Fruit fly (Drosophila melanogaster): ENCODE measurements around the gene repo.
A peak's percentile ranks its signal among the peaks of the same experiment; 100 is the strongest.

Gene repo

dm6 chr3R:18198518-18199118 is 37.4 kb upstream of the repo start (continued):
- no peak for TF ChIP-seq CG11696 (GFP tag; IDR thresholded peaks at IDR 0.05)
- TF ChIP-seq nau (GFP tag; optimal IDR thresholded peaks at IDR 0.05) = peak; percentile 72
- TF ChIP-seq bcd (GFP tag; optimal IDR thresholded peaks at IDR 0.05) = no peak
- no peak for TF ChIP-seq CG2129 (GFP tag; IDR thresholded peaks at IDR 0.05; ENCODE audit: partially characterized antibody)
- TF ChIP-seq NFAT (GFP tag; IDR thresholded peaks at IDR 0.05) = no peak
- peak; percentile 41 for TF ChIP-seq gem (tag; optimal IDR thresholded peaks at IDR 0.05)
- peak; percentile 98 for TF ChIP-seq yki (optimal IDR thresholded peaks at IDR 0.05)
- no peak for TF ChIP-seq ind (GFP tag; optimal IDR thresholded peaks at IDR 0.05)
- TF ChIP-seq CG32772 (GFP tag; IDR thresholded peaks at IDR 0.05) = no peak
- peak; percentile 57 for TF ChIP-seq CG4707 (GFP tag; optimal IDR thresholded peaks at IDR 0.05)
- peak; percentile 47 for TF ChIP-seq zen (tag; optimal IDR thresholded peaks at IDR 0.05)
- no peak for TF ChIP-seq CG17186 (GFP tag; optimal IDR thresholded peaks at IDR 0.05)
- no peak for TF ChIP-seq CG3065 (GFP tag; optimal IDR thresholded peaks at IDR 0.05)
- no peak for TF ChIP-seq CG9609 (GFP tag; optimal IDR thresholded peaks at IDR 0.05)
- TF ChIP-seq zfh2 (GFP tag; optimal IDR thresholded peaks at IDR 0.05) = no peak
- peak; percentile 52 for TF ChIP-seq CG31365 (tag; optimal IDR thresholded peaks at IDR 0.05)
- peak; percentile 9 for TF ChIP-seq CG10654 (GFP tag; optimal IDR thresholded peaks at IDR 0.05)
- no peak for TF ChIP-seq CG6272 (GFP tag; IDR thresholded peaks at IDR 0.05)
- no peak for TF ChIP-seq gsb-n (tag; optimal IDR thresholded peaks at IDR 0.05)
- TF ChIP-seq TFAM (GFP tag; optimal IDR thresholded peaks at IDR 0.05) = no peak
- TF ChIP-seq Nf-YC (tag; optimal IDR thresholded peaks at IDR 0.05) = no peak
- peak; percentile 36 for TF ChIP-seq Elba2 (GFP tag; optimal IDR thresholded peaks at IDR 0.05)
- no peak for TF ChIP-seq CG11093 (GFP tag; IDR thresholded peaks at IDR 0.05)
- no peak for TF ChIP-seq CG9932 (GFP tag; IDR thresholded peaks at IDR 0.05)
- TF ChIP-seq B-H2 (GFP tag; optimal IDR thresholded peaks at IDR 0.05) = peak; percentile 23
- TF ChIP-seq CG9876 (GFP tag; optimal IDR thresholded peaks at IDR 0.05) = no peak
- TF ChIP-seq otp (GFP tag; IDR thresholded peaks at IDR 0.05) = no peak
- no peak for TF ChIP-seq CG17802 (tag; optimal IDR thresholded peaks at IDR 0.05)
- no peak for TF ChIP-seq Hr78 (GFP tag; optimal IDR thresholded peaks at IDR 0.05)
- TF ChIP-seq CG10431 (GFP tag; optimal IDR thresholded peaks at IDR 0.05) = no peak
- TF ChIP-seq MTF-1 (GFP tag; optimal IDR thresholded peaks at IDR 0.05; ENCODE audit: borderline replicate concordance) = peak; percentile 48
- TF ChIP-seq rib (GFP tag; IDR thresholded peaks at IDR 0.05) = no peak
- TF ChIP-seq CG6689 (GFP tag; IDR thresholded peaks at IDR 0.05) = no peak
- no peak for TF ChIP-seq ab (GFP tag; optimal IDR thresholded peaks at IDR 0.05)
- TF ChIP-seq slou (GFP tag; optimal IDR thresholded peaks at IDR 0.05) = no peak
- TF ChIP-seq CG4617 (GFP tag; optimal IDR thresholded peaks at IDR 0.05; ENCODE audit: borderline replicate concordance) = no peak
- TF ChIP-seq fd64A (GFP tag; optimal IDR thresholded peaks at IDR 0.05) = peak; percentile 58
- no peak for TF ChIP-seq CG11560 (tag; IDR thresholded peaks at IDR 0.05)
- peak; percentile 9 for TF ChIP-seq Hsf (GFP tag; optimal IDR thresholded peaks at IDR 0.05)
- TF ChIP-seq lab (GFP tag; optimal IDR thresholded peaks at IDR 0.05) = peak; percentile 45
- no peak for TF ChIP-seq CG7928 (GFP tag; optimal IDR thresholded peaks at IDR 0.05)
- no peak for TF ChIP-seq Dip3 (GFP tag; optimal IDR thresholded peaks at IDR 0.05)
- no peak for TF ChIP-seq CG5245 (GFP tag; optimal IDR thresholded peaks at IDR 0.05)
- TF ChIP-seq crc (GFP tag; optimal IDR thresholded peaks at IDR 0.05) = no peak
- no peak for TF ChIP-seq lov (optimal IDR thresholded peaks at IDR 0.05)
- no peak for TF ChIP-seq lov (GFP tag; IDR thresholded peaks at IDR 0.05)
- TF ChIP-seq chif (GFP tag; optimal IDR thresholded peaks at IDR 0.05) = no peak
- peak; percentile 49 for TF ChIP-seq da (GFP tag; optimal IDR thresholded peaks at IDR 0.05)
- no peak for TF ChIP-seq CG10274 (GFP tag; optimal IDR thresholded peaks at IDR 0.05)
- TF ChIP-seq CG2889 (GFP tag; IDR thresholded peaks at IDR 0.05) = no peak
- no peak for TF ChIP-seq Atf3 (GFP tag; optimal IDR thresholded peaks at IDR 0.05)
- no peak for TF ChIP-seq tin (GFP tag; optimal IDR thresholded peaks at IDR 0.05)
